Fruit fly (Drosophila melanogaster) S2 (cell line): ENCODE results near the gene Dhc93AB.

Experiments
- CG8478 ChIP-seq: fragments of >200 bp; optimal IDR thresholded peaks from 2 replicates; lab custom pipeline; 2018
- CTCF ChIP-seq, 2 experiments: fragments of >200 bp; optimal IDR thresholded peaks; 2 replicates each; lab custom pipeline; 2018

The Dhc93AB gene

dm6 chr3R:21067543-21067942 lies 25.2 kb upstream of the Dhc93AB start:
- no peak for TF ChIP-seq CG8478 (lab: Kevin White, UChicago)
- no peak for TF ChIP-seq CTCF (optimal IDR thresholded peaks at IDR 0.05; lab: Kevin White, UChicago)

- no peak for TF ChIP-seq CG8478 (lab: Kevin White, UChicago)
- TF ChIP-seq CTCF (optimal IDR thresholded peaks at IDR 0.05; lab: Kevin White, UChicago) = no peak
Observed at dm6 chr3R:21066469-21067284, 24.4 kb upstream of the Dhc93AB start.

- TF ChIP-seq CTCF (optimal IDR thresholded peaks at IDR 0.05; lab: Kevin White, UChicago) (no peak), CG8478 (lab: Kevin White, UChicago) (no peak)
Observed at dm6 chr3R:21065696-21066080, 23.4 kb upstream of the Dhc93AB start.

dm6 chr3R:21065010-21065695 lies 22.9 kb upstream of the Dhc93AB start, which contains the start of gene AnxB9:
Gene AnxB9 (plus strand): TSS chr3R:21065241.
- no peak for TF ChIP-seq CG8478 (lab: Kevin White, UChicago)
- TF ChIP-seq CTCF (optimal IDR thresholded peaks at IDR 0.05; lab: Kevin White, UChicago) = peak in 1 of 2 experiments; percentile 22

- peak in 1 of 2 experiments; percentile 47 for TF ChIP-seq CTCF (optimal IDR thresholded peaks at IDR 0.05; lab: Kevin White, UChicago)
- TF ChIP-seq CG8478 (lab: Kevin White, UChicago) = no peak
Observed at dm6 chr3R:21064000-21064924, 22.0 kb upstream of the Dhc93AB start, which contains the start of gene Cortactin. Gene Cortactin (minus strand): TSS chr3R:21064471.

- TF ChIP-seq CTCF (optimal IDR thresholded peaks at IDR 0.05; lab: Kevin White, UChicago) = no peak
Observed at dm6 chr3R:21063433-21063832, 21.1 kb upstream of the Dhc93AB start.

dm6 chr3R:21060430-21061245 lies 18.3 kb upstream of the Dhc93AB start, which contains the start of gene Mvl:
Gene Mvl (minus strand): TSS chr3R:21060800.
- TF ChIP-seq CG8478 (lab: Kevin White, UChicago) (no peak), CTCF (optimal IDR thresholded peaks at IDR 0.05; lab: Kevin White, UChicago) (peak; percentile 5 to 35)

- TF ChIP-seq CG8478 (lab: Kevin White, UChicago) = no peak
- no peak for TF ChIP-seq CTCF (optimal IDR thresholded peaks at IDR 0.05; lab: Kevin White, UChicago)
Observed at dm6 chr3R:21059486-21060356, 17.4 kb upstream of the Dhc93AB start.

- TF ChIP-seq CG8478 (lab: Kevin White, UChicago) (no peak), CTCF (optimal IDR thresholded peaks at IDR 0.05; lab: Kevin White, UChicago) (no peak)
Observed at dm6 chr3R:21057519-21057918, 15.2 kb upstream of the Dhc93AB start.

- TF ChIP-seq CG8478 (lab: Kevin White, UChicago) (no peak), CTCF (optimal IDR thresholded peaks at IDR 0.05; lab: Kevin White, UChicago) (no peak)
Observed at dm6 chr3R:21050875-21051274, 8.6 kb upstream of the Dhc93AB start, which contains the start of gene Jhbp15. Gene Jhbp15 (minus strand): TSS chr3R:21050975.

- no peak for TF ChIP-seq CG8478 (lab: Kevin White, UChicago)
- TF ChIP-seq CTCF (optimal IDR thresholded peaks at IDR 0.05; lab: Kevin White, UChicago) = no peak
Observed at dm6 chr3R:21048729-21049128, 6.4 kb upstream of the Dhc93AB start, which contains the start of gene CG7079. Gene CG7079 (minus strand): TSS chr3R:21048829.

dm6 chr3R:21046927-21047326 lies 4.6 kb upstream of the Dhc93AB start, which contains the start of gene CG31207:
Gene CG31207 (minus strand): TSS chr3R:21047027.
- TF ChIP-seq CTCF (optimal IDR thresholded peaks at IDR 0.05; lab: Kevin White, UChicago) (no peak), CG8478 (lab: Kevin White, UChicago) (no peak)
